Fruit fly (Drosophila melanogaster): ENCODE results near the gene Scsalpha2.

Gene Scsalpha2

dm6 chr3R:19460409-19461217 is 2.3 kb downstream of the Scsalpha2 start, which contains the start of gene Dys (continued):
- TF ChIP-seq E2f2 (GFP tag; IDR thresholded peaks at IDR 0.05) (no peak; the same call in 1 of the 2 replicates), Abd-B (GFP tag; optimal IDR thresholded peaks at IDR 0.05) (peak; percentile 84), D19B (GFP tag; optimal IDR thresholded peaks at IDR 0.05) (peak; percentile 99), CG1832 (GFP tag; optimal IDR thresholded peaks at IDR 0.05) (no peak), CG11560 (tag; IDR thresholded peaks at IDR 0.05) (peak; percentile 66; the same call in 2 of the 3 replicates), grn (GFP tag; optimal IDR thresholded peaks at IDR 0.05) (peak; percentile 79), Rx (GFP tag; IDR thresholded peaks at IDR 0.05) (no peak), Gsc (GFP tag; IDR thresholded peaks at IDR 0.05) (no peak), sr (GFP tag; IDR thresholded peaks at IDR 0.05) (no peak; the same call in 2 of the 3 replicates), CG3065 (GFP tag; optimal IDR thresholded peaks at IDR 0.05) (peak; percentile 1), exex (tag; optimal IDR thresholded peaks at IDR 0.05) (peak; percentile 93), CG2199 (GFP tag; IDR thresholded peaks at IDR 0.05) (no peak), CG14860 (GFP tag; IDR thresholded peaks at IDR 0.05; ENCODE audit: partially characterized antibody) (no peak), CG7372 (GFP tag; IDR thresholded peaks at IDR 0.05) (peak; percentile 65), ap (GFP tag; IDR thresholded peaks at IDR 0.05) (peak; percentile 81), Dp (GFP tag; optimal IDR thresholded peaks at IDR 0.05) (no peak), CG42726 (GFP tag; IDR thresholded peaks at IDR 0.05; ENCODE audit: partially characterized antibody) (no peak), dm (GFP tag; optimal IDR thresholded peaks at IDR 0.05) (peak; percentile 64), Dbx (GFP tag; IDR thresholded peaks at IDR 0.05) (no peak; the same call in 1 of the 3 replicates), az2 (GFP tag; optimal IDR thresholded peaks at IDR 0.05) (peak; percentile 88), CG43689 (GFP tag; IDR thresholded peaks at IDR 0.05) (no peak; the same call in 1 of the 2 replicates), CG1602 (GFP tag; optimal IDR thresholded peaks at IDR 0.05) (peak; percentile 84), CG18476 (GFP tag; optimal IDR thresholded peaks at IDR 0.05) (peak; percentile 59), al (GFP tag; IDR thresholded peaks at IDR 0.05) (peak; percentile 83), CG7271 (tag; optimal IDR thresholded peaks at IDR 0.05) (no peak), Lim3 (GFP tag; IDR thresholded peaks at IDR 0.05) (no peak), sisA (GFP tag; IDR thresholded peaks at IDR 0.05) (no peak), Xrp1 (GFP tag; IDR thresholded peaks at IDR 0.05) (peak; percentile 90), stwl (tag; optimal IDR thresholded peaks at IDR 0.05) (no peak), Ravus (GFP tag; IDR thresholded peaks at IDR 0.05) (peak; percentile 60), PHDP (tag; optimal IDR thresholded peaks at IDR 0.05) (peak; percentile 94), crc (GFP tag; optimal IDR thresholded peaks at IDR 0.05) (peak; percentile 87), CG10565 (GFP tag; optimal IDR thresholded peaks at IDR 0.05) (no peak), sc (optimal IDR thresholded peaks at IDR 0.05) (no peak), sc (GFP tag; optimal IDR thresholded peaks at IDR 0.05) (peak; percentile 64), hkb (optimal IDR thresholded peaks at IDR 0.05) (no peak), hkb (GFP tag; IDR thresholded peaks at IDR 0.05) (no peak), CG15479 (GFP tag; optimal IDR thresholded peaks at IDR 0.05) (no peak), pfk (GFP tag; optimal IDR thresholded peaks at IDR 0.05) (no peak), CG17359 (tag; optimal IDR thresholded peaks at IDR 0.05) (peak; percentile 91), CG11456 (GFP tag; IDR thresholded peaks at IDR 0.05) (no peak), CG10274 (GFP tag; optimal IDR thresholded peaks at IDR 0.05) (peak; percentile 30), ranshi (GFP tag; IDR thresholded peaks at IDR 0.05) (no peak; the same call in 1 of the 2 replicates), CG12071 (GFP tag; optimal IDR thresholded peaks at IDR 0.05) (peak; percentile 70), slbo (GFP tag; IDR thresholded peaks at IDR 0.05) (no peak; the same call in 1 of the 2 replicates), Neu2 (GFP tag; optimal IDR thresholded peaks at IDR 0.05; ENCODE audit: borderline replicate concordance) (no peak), GATAe (GFP tag; conservative IDR thresholded peaks at IDR 0.05) (peak; percentile 73; the same call in 1 of the 2 replicates), CG6813 (GFP tag; optimal IDR thresholded peaks at IDR 0.05) (peak; percentile 84), cad (GFP tag; optimal IDR thresholded peaks at IDR 0.05) (no peak), D19A (tag; optimal IDR thresholded peaks at IDR 0.05) (peak; percentile 88)

Data from whole organism, embryonic.